Worm (Caenorhabditis elegans) whole organism, late embryonic: ENCODE measurements around the gene F56C9.10.

ENCODE experiments used
- K09A11.1 ChIP-seq: sonication (generic microtip); optimal IDR thresholded peaks from 2 replicates; lab custom pipeline; 2017; ENCODE audit warnings: antibody characterized with exemption, mild to moderate bottlenecking, missing genetic modification characterization, missing compliant biosample characterization; ENCODE audit not compliant: insufficient read depth
- ahr-1 ChIP-seq: sonication (generic microtip); optimal IDR thresholded peaks from 2 replicates; lab custom pipeline; 2016; ENCODE audit warnings: missing genetic modification characterization, missing compliant biosample characterization
- ama-1 ChIP-seq: fragments of 150-350 bp; optimal IDR thresholded peaks from 2 replicates; lab custom pipeline; 2014
- ceh-24 ChIP-seq: sonication (generic microtip); optimal IDR thresholded peaks from 2 replicates; lab custom pipeline; 2016; ENCODE audit warnings: mild to moderate bottlenecking, missing genetic modification characterization, missing compliant biosample characterization
- ceh-30 ChIP-seq: fragments of 150-350 bp; optimal IDR thresholded peaks from 2 replicates; lab custom pipeline; 2014; ENCODE audit warnings: missing biosample characterization, missing genetic modification characterization
- ceh-6 ChIP-seq: fragments of 200-800 bp; sonication (Bioruptor generic); optimal IDR thresholded peaks from 2 replicates; lab custom pipeline; 2018; ENCODE audit warnings: mild to moderate bottlenecking, missing genetic modification characterization, missing compliant biosample characterization
- dmd-4 ChIP-seq: sonication (generic microtip); optimal IDR thresholded peaks from 2 replicates; lab custom pipeline; 2016; ENCODE audit warnings: borderline replicate concordance, missing genetic modification characterization, missing compliant biosample characterization
- dve-1 ChIP-seq: sonication (generic microtip); optimal IDR thresholded peaks from 2 replicates; lab custom pipeline; 2017; ENCODE audit warnings: antibody characterized with exemption, mild to moderate bottlenecking, missing genetic modification characterization, missing compliant biosample characterization
- elt-2 ChIP-seq: sonication (generic microtip); optimal IDR thresholded peaks from 2 replicates; lab custom pipeline; 2016; ENCODE audit warnings: missing genetic modification reagents, missing genetic modification characterization, missing compliant biosample characterization
- elt-4 ChIP-seq: sonication (generic microtip); optimal IDR thresholded peaks from 2 replicates; lab custom pipeline; 2016; ENCODE audit warnings: missing genetic modification characterization, missing compliant biosample characterization
- fkh-6 ChIP-seq: sonication (generic microtip); optimal IDR thresholded peaks from 2 replicates; lab custom pipeline; 2016; ENCODE audit warnings: missing genetic modification characterization, missing compliant biosample characterization
- hlh-30 ChIP-seq: sonication (generic microtip); optimal IDR thresholded peaks from 2 replicates; lab custom pipeline; 2017; ENCODE audit warnings: antibody characterized with exemption, missing genetic modification characterization, missing compliant biosample characterization; ENCODE audit not compliant: insufficient read depth
- hlh-8 ChIP-seq: sonication (generic microtip); optimal IDR thresholded peaks from 2 replicates; lab custom pipeline; 2016; ENCODE audit warnings: missing genotype, missing genetic modification characterization, missing compliant biosample characterization
- lin-11 ChIP-seq: fragments of 200-800 bp; sonication (Bioruptor generic); optimal IDR thresholded peaks from 2 replicates; lab custom pipeline; 2018; ENCODE audit warnings: mild to moderate bottlenecking, missing genetic modification characterization, missing compliant biosample characterization
- nfya-1 ChIP-seq: sonication (generic microtip); optimal IDR thresholded peaks from 2 replicates; lab custom pipeline; 2017; ENCODE audit warnings: missing genetic modification characterization, mild to moderate bottlenecking, missing compliant biosample characterization, antibody characterized with exemption, moderate library complexity
- nhr-232 ChIP-seq: sonication (generic microtip); optimal IDR thresholded peaks from 2 replicates; lab custom pipeline; 2016; ENCODE audit warnings: missing genetic modification characterization, missing compliant biosample characterization
- odd-2 ChIP-seq: sonication (generic microtip); optimal IDR thresholded peaks from 2 replicates; lab custom pipeline; 2017; ENCODE audit warnings: antibody characterized with exemption, mild to moderate bottlenecking, missing genetic modification characterization, missing compliant biosample characterization
- pag-3 ChIP-seq: sonication (generic microtip); optimal IDR thresholded peaks from 2 replicates; lab custom pipeline; 2016; ENCODE audit warnings: missing compliant biosample characterization, missing genetic modification characterization, borderline replicate concordance
- pat-9 ChIP-seq: fragments of 200-800 bp; sonication (Bioruptor generic); optimal IDR thresholded peaks from 2 replicates; lab custom pipeline; 2018; ENCODE audit warnings: mild to moderate bottlenecking, missing genetic modification characterization, moderate library complexity, missing compliant biosample characterization
- pros-1 ChIP-seq: fragments of 150-350 bp; optimal IDR thresholded peaks from 2 replicates; lab custom pipeline; 2014; ENCODE audit warnings: missing biosample characterization, missing genetic modification reagents, missing genetic modification characterization
- rnt-1 ChIP-seq: sonication (generic microtip); optimal IDR thresholded peaks from 2 replicates; lab custom pipeline; 2016; ENCODE audit warnings: missing genetic modification characterization, missing compliant biosample characterization
- sox-2 ChIP-seq: fragments of 200-800 bp; sonication (Bioruptor generic); IDR thresholded peaks from 2 replicates; pipeline ENCODE4 v1.3.6; 2022; ENCODE audit warnings: missing genetic modification reagents, missing genetic modification characterization, missing compliant biosample characterization
- syd-9 ChIP-seq: sonication (generic microtip); optimal IDR thresholded peaks from 2 replicates; lab custom pipeline; 2016; ENCODE audit warnings: mild to moderate bottlenecking, missing genetic modification characterization, moderate library complexity, missing compliant biosample characterization
- ttx-3 ChIP-seq: sonication (generic microtip); optimal IDR thresholded peaks from 2 replicates; lab custom pipeline; 2016; ENCODE audit warnings: missing genetic modification reagents, missing genetic modification characterization, missing compliant biosample characterization
- unc-3 ChIP-seq, 2 experiments: fragments of 200-800 bp in 1 of 2; sonication (Bioruptor generic) in 1 of 2; sonication (generic microtip) in 1 of 2; conservative IDR thresholded peaks in 1 of 2; optimal IDR thresholded peaks in 1 of 2; 2 replicates each; pipeline versions ENCODE4 v1.3.6 to Lab custom; 2016 to 2022; ENCODE audit warnings: missing compliant biosample characterization in 2 of 2, missing genetic modification characterization in 2 of 2, missing genetic modification reagents in 1 of 2
- unc-42 ChIP-seq: sonication (generic microtip); optimal IDR thresholded peaks from 2 replicates; lab custom pipeline; 2016; ENCODE audit warnings: missing genotype, missing genetic modification characterization, missing compliant biosample characterization
- unc-55 ChIP-seq: sonication (generic microtip); optimal IDR thresholded peaks from 2 replicates; lab custom pipeline; 2017; ENCODE audit warnings: missing biosample characterization, missing genetic modification reagents, missing genetic modification characterization
- unc-86 ChIP-seq: sonication (generic microtip); optimal IDR thresholded peaks from 2 replicates; lab custom pipeline; 2016; ENCODE audit warnings: missing genetic modification characterization, missing compliant biosample characterization
- ztf-16 ChIP-seq: sonication (generic microtip); optimal IDR thresholded peaks from 2 replicates; lab custom pipeline; 2017; ENCODE audit warnings: missing genetic modification characterization, missing compliant biosample characterization

The F56C9.10 gene

ce11 chrIII:7359037-7359548 is 24.0 kb upstream of the F56C9.10 start, which contains the start of the genes eco-1 and hmgr-1:
eco-1 (minus strand) TSS chrIII:7359095.
hmgr-1 (plus strand) TSS chrIII:7359498.
- TF ChIP-seq ttx-3 (tag; lab: Kevin White, UChicago) (no peak), unc-42 (peak; percentile 55), nhr-232 (tag; lab: Kevin White, UChicago) (no peak)

ce11 chrIII:7358627-7359026 is 23.5 kb upstream of the F56C9.10 start:
- no peak for TF ChIP-seq ceh-30
- TF ChIP-seq elt-4 (tag; lab: Kevin White, UChicago), result no peak
- no peak for TF ChIP-seq odd-2
- TF ChIP-seq hlh-8 (tag; lab: Kevin White, UChicago), result no peak
- no peak for TF ChIP-seq rnt-1
- TF ChIP-seq pros-1 (tag; lab: Kevin White, UChicago), result no peak
- no peak for TF ChIP-seq ama-1 (lab: Kevin White, UChicago)
- TF ChIP-seq ahr-1 (tag; lab: Kevin White, UChicago), result no peak
- no peak for TF ChIP-seq pat-9 (tag; lab: Kevin White, UChicago)
- TF ChIP-seq dmd-4 (tag; lab: Kevin White, UChicago), result no peak
- no peak for TF ChIP-seq dve-1 (tag; lab: Kevin White, UChicago)
- no peak for TF ChIP-seq ttx-3 (tag; lab: Kevin White, UChicago)
- no peak for TF ChIP-seq unc-3 (GFP tag; conservative IDR thresholded peaks at IDR 0.05; lab: Robert Waterston, UW)
- no peak for TF ChIP-seq unc-3 (tag; optimal IDR thresholded peaks at IDR 0.05; lab: Kevin White, UChicago)

DNA sequence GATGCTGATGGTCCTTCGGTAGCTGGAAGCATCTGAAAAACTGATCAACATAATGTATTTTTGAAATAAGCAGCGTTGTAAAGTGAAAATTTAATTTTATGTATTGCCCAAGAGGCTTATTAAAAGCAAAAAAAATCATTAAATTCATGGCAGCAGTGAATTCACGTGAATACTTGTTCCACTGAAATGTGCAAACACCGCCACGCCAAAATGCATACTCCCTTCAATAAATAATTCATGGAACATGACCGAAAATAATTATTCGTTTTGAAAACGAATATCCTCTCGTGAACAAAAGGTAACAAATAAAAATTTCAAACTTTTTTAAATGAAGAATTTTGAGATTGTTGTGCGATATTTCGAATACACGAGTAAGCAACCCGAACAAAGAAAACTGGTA is 22.2 kb upstream of the F56C9.10 start, which contains the start of gene F08F8.10:
TSS of gene F08F8.10 (minus strand) at position 38 of the 400 bp plus-strand sequence.
- no peak for TF ChIP-seq nfya-1 (tag; lab: Kevin White, UChicago)
- peak; percentile 30 for TF ChIP-seq unc-55 (GFP tag; lab: Kevin White, UChicago)
- peak; percentile 7 for TF ChIP-seq elt-2 (tag; lab: Kevin White, UChicago)
- TF ChIP-seq unc-86 (tag; lab: Kevin White, UChicago), result peak; percentile 78
- peak; percentile 62 for TF ChIP-seq hlh-30 (tag; lab: Kevin White, UChicago)
- TF ChIP-seq elt-4 (tag; lab: Kevin White, UChicago), result no peak

ce11 chrIII:7353871-7354270 is 18.8 kb upstream of the F56C9.10 start, which contains the start of gene F08F8.9:
F08F8.9 (minus strand) TSS chrIII:7353971.
- TF ChIP-seq K09A11.1, result no peak

- TF ChIP-seq lin-11 (tag; lab: Kevin White, UChicago) (no peak), pag-3 (tag; lab: Kevin White, UChicago) (no peak), fkh-6 (tag; lab: Kevin White, UChicago) (no peak), K09A11.1 (no peak), ceh-6 (GFP tag; lab: Kevin White, UChicago) (no peak), ztf-16 (tag; lab: Kevin White, UChicago) (no peak), nhr-232 (tag; lab: Kevin White, UChicago) (no peak)
Observed at ce11 chrIII:7349075-7349474, 14.0 kb upstream of the F56C9.10 start, which contains the start of gene gos-28. gos-28 (minus strand) TSS chrIII:7349175.

DNA sequence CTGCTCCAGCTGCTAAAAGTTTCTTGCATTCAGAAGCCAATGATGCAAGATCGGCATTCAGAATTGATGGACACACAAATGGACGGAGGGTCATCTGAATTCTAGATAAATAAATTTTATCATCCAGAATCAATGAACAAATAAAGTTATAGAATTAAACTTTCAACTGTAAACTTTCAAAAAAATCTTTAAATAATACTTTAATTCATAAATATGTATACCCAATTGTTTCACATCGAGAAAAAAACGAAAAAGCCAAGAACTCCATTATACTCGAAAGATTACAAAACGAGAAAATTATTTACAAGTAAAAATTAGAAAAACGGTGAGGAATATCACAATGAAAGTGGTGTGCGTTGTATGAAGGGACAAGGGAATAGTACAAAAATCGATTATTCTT is 11.9 kb upstream of the F56C9.10 start, which contains the start of gene F08F8.7:
TSS of gene F08F8.7 (minus strand) at position 101 of the 400 bp plus-strand sequence.
- TF ChIP-seq nhr-232 (tag; lab: Kevin White, UChicago) (no peak), syd-9 (tag; lab: Kevin White, UChicago) (no peak), ceh-24 (no peak), sox-2 (GFP tag; lab: Robert Waterston, UW) (no peak)
